Fruit fly (Drosophila melanogaster) whole organism, embryonic: ENCODE results near the gene Ltn1.

ENCODE experiments used
- Atf3 ChIP-seq: fragments of 200-800 bp; sonication (Bioruptor generic); optimal IDR thresholded peaks from 3 replicates; lab custom pipeline; 2016; ENCODE audit warnings: missing biosample characterization, missing genetic modification characterization
- cg ChIP-seq: fragments of 200-800 bp; sonication (Bioruptor generic); optimal IDR thresholded peaks from 3 replicates; lab custom pipeline; 2019; ENCODE audit warnings: missing biosample characterization, mild to moderate bottlenecking, missing genetic modification characterization, moderate library complexity
- chm ChIP-seq: fragments of 200-800 bp; sonication (Bioruptor generic); IDR thresholded peaks from 2 replicates; pipeline ENCODE4 v1.3.6; 2022; ENCODE audit warnings: missing biosample characterization, missing genetic modification characterization
- chn ChIP-seq: fragments of 200-800 bp; sonication (Bioruptor generic); optimal IDR thresholded peaks from 2 replicates; lab custom pipeline; 2016; ENCODE audit warnings: missing biosample characterization, missing genetic modification characterization
- emc ChIP-seq: fragments of 200-800 bp; sonication (Bioruptor generic); optimal IDR thresholded peaks from 2 replicates; lab custom pipeline; 2016; ENCODE audit warnings: missing biosample characterization, missing genetic modification characterization
- pita ChIP-seq: fragments of 200-800 bp; sonication (Bioruptor generic); optimal IDR thresholded peaks from 2 replicates; lab custom pipeline; 2017; ENCODE audit warnings: missing biosample characterization, mild to moderate bottlenecking, missing genetic modification characterization
- wdn ChIP-seq: fragments of 200-800 bp; sonication (Bioruptor generic); IDR thresholded peaks from 2 replicates; pipeline ENCODE4 v1.3.6; 2022; ENCODE audit warnings: missing biosample characterization, missing genetic modification characterization

DNA sequence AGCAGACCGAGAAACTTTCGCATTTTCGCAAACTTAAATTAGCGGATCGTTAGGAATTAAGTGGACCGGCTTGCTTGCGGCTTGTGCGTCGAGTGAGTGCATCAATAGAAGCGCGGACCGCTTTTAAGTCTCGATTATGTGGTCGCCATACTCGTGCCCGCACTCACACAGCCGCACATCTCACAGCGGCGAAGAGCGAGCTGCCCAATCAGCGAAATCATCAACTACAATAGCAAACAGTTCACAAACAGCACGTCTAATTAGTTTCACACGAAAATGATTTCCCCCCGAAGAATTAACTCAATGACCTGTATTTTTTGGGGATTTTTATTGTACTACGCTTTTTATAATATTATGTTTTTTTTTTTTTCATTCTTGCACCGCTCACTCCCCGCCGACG, 51.4 kb downstream of the Ltn1 start, which contains the start of gene CG9451:
- no peak for TF ChIP-seq wdn (GFP tag; lab: Robert Waterston, UW)
- no peak for TF ChIP-seq chn
- no peak for TF ChIP-seq chm (GFP tag; lab: Robert Waterston, UW)
- TF ChIP-seq emc = no peak
- no peak for TF ChIP-seq Atf3 (GFP tag; lab: Kevin White, UChicago)
- no peak for TF ChIP-seq cg
- TF ChIP-seq pita (GFP tag; lab: Kevin White, UChicago) = no peak
